Fruit fly (Drosophila melanogaster) whole organism, embryonic: ENCODE results near the gene CG18675.

Experiments
- CG11560 ChIP-seq: fragments of 200-800 bp; sonication (Bioruptor generic); IDR thresholded peaks from 3 replicates; pipeline ENCODE4 v1.3.6; 2022; ENCODE audit warnings: missing biosample characterization, missing genetic modification characterization
- CG15601 ChIP-seq: fragments of 200-800 bp; sonication (Bioruptor generic); optimal IDR thresholded peaks from 3 replicates; lab custom pipeline; 2019; ENCODE audit warnings: missing biosample characterization, mild to moderate bottlenecking, missing genetic modification characterization, moderate library complexity
- CG17328 ChIP-seq: fragments of 200-800 bp; sonication (Bioruptor generic); IDR thresholded peaks from 2 replicates; pipeline ENCODE4 v1.3.6; 2022; ENCODE audit warnings: missing biosample characterization, missing genetic modification characterization
- CG3163 ChIP-seq: fragments of 200-800 bp; sonication (Bioruptor generic); optimal IDR thresholded peaks from 3 replicates; lab custom pipeline; 2016; ENCODE audit warnings: missing biosample characterization, missing genetic modification characterization
- CG8765 ChIP-seq: fragments of 200-800 bp; sonication (Bioruptor generic); IDR thresholded peaks from 2 replicates; pipeline ENCODE4 v1.3.6; 2022; ENCODE audit warnings: missing biosample characterization, missing genetic modification characterization
- mirr ChIP-seq: fragments of 200-800 bp; sonication (Bioruptor generic); optimal IDR thresholded peaks from 3 replicates; lab custom pipeline; 2018; ENCODE audit warnings: missing biosample characterization, mild to moderate bottlenecking, missing genetic modification characterization
- sim ChIP-seq: fragments of 200-800 bp; sonication (Bioruptor generic); IDR thresholded peaks from 2 replicates; pipeline ENCODE4 v1.3.6; 2022; ENCODE audit warnings: missing biosample characterization, missing genetic modification characterization

- TF ChIP-seq sim (GFP tag; lab: Robert Waterston, UW): no peak
- TF ChIP-seq mirr (GFP tag; lab: Kevin White, UChicago): no peak
- TF ChIP-seq CG17328 (GFP tag; lab: Robert Waterston, UW): no peak
- no peak for TF ChIP-seq CG8765 (GFP tag; lab: Robert Waterston, UW)
- peak; percentile 46 for TF ChIP-seq CG3163 (GFP tag; lab: Kevin White, UChicago)
- TF ChIP-seq CG11560 (tag; lab: Robert Waterston, UW): no peak
- TF ChIP-seq CG15601 (tag; lab: Kevin White, UChicago): peak; percentile 42
Measured at dm6 chr3L:4138804-4139521, 34.7 kb upstream of the CG18675 start, which contains the start of the genes Rop and Ras64B.
